Fruit fly (Drosophila melanogaster): ENCODE results near the gene SCCRO.

Gene SCCRO

DNA sequence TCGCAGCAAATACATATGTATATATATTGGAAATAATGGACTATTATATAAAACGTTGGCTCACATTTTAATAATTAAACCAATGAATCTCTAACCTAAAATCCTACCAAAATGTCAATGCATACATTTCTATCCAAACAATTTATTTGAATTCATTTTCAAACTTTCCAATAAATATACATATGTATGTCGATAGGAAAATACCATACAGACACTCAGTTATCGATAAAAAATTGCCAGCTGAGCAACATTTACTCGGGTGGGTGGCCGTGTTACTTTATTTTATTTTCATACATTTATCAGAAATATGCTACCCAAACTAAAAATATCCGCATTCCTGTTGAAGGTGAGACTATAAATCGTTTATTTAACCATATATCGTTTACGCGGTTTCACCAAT lies 13.1 kb downstream of the SCCRO start, which contains the start of gene Ufsp2:
Gene Ufsp2 (plus strand): TSS at position 214 of the 400 bp plus-strand sequence.
- TF ChIP-seq Hr96 (GFP tag; optimal IDR thresholded peaks at IDR 0.05) = no peak
- TF ChIP-seq ovo (GFP tag; optimal IDR thresholded peaks at IDR 0.05) = no peak
- no peak for TF ChIP-seq CG12768 (GFP tag; optimal IDR thresholded peaks at IDR 0.05)
- no peak for TF ChIP-seq CG1620 (GFP tag; optimal IDR thresholded peaks at IDR 0.05)
- TF ChIP-seq CG33017 (tag; optimal IDR thresholded peaks at IDR 0.05) = no peak
- TF ChIP-seq cnc (optimal IDR thresholded peaks at IDR 0.05) = no peak

DNA sequence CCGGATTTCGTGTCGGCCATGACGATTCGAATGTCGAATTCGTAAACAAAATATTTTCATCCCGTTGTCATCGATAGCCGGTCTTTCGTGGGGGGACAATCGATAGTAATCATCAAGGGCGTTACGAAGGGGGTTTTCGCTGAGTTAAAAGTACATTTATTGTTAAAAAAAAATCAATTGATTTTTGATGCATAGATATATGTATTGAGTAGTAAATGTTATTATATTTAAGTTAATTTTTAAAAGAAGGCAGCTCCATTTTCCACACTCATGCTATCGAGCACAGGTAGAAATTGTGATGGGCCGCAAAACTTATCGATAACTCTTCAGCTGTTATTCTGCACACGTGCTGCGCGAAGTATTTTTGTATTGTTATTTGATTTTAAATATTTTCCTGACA lies 17.3 kb downstream of the SCCRO start, which contains the start of the genes mrn and CG12301:
Gene mrn (minus strand): TSS at position 51 of the 400 bp plus-strand sequence.
Gene CG12301 (plus strand): TSS at position 314 of the 400 bp plus-strand sequence.
- no peak for TF ChIP-seq Hr96 (GFP tag; optimal IDR thresholded peaks at IDR 0.05)
- TF ChIP-seq Mnt (GFP tag; optimal IDR thresholded peaks at IDR 0.05) = peak; percentile 100
- no peak for TF ChIP-seq ovo (GFP tag; optimal IDR thresholded peaks at IDR 0.05)
- no peak for TF ChIP-seq CG5204 (GFP tag; optimal IDR thresholded peaks at IDR 0.05)
- no peak for TF ChIP-seq cnc (optimal IDR thresholded peaks at IDR 0.05)
- TF ChIP-seq tj (GFP tag; optimal IDR thresholded peaks at IDR 0.05) = peak; percentile 75
- peak; percentile 91 for TF ChIP-seq bab1 (GFP tag; optimal IDR thresholded peaks at IDR 0.05)
- peak; percentile 72 for TF ChIP-seq CG7045 (GFP tag; optimal IDR thresholded peaks at IDR 0.05)
- TF ChIP-seq CG14711 (tag; optimal IDR thresholded peaks at IDR 0.05) = peak; percentile 92
- peak; percentile 80 for TF ChIP-seq CG7101 (tag; optimal IDR thresholded peaks at IDR 0.05)
- TF ChIP-seq toe (GFP tag; optimal IDR thresholded peaks at IDR 0.05) = no peak
- TF ChIP-seq Clk (GFP tag; optimal IDR thresholded peaks at IDR 0.05) = peak; percentile 78
- TF ChIP-seq CG12768 (GFP tag; optimal IDR thresholded peaks at IDR 0.05) = peak; percentile 82
- peak; percentile 80 for TF ChIP-seq CG11617 (GFP tag; optimal IDR thresholded peaks at IDR 0.05)
- peak; percentile 69 for TF ChIP-seq pad (GFP tag; optimal IDR thresholded peaks at IDR 0.05)
- TF ChIP-seq Crg-1 (GFP tag; optimal IDR thresholded peaks at IDR 0.05) = peak; percentile 67
- TF ChIP-seq CG33017 (tag; optimal IDR thresholded peaks at IDR 0.05) = peak; percentile 62
- peak; percentile 42 for TF ChIP-seq cic (GFP tag; optimal IDR thresholded peaks at IDR 0.05)
- peak; percentile 88 for TF ChIP-seq CG1620 (GFP tag; optimal IDR thresholded peaks at IDR 0.05)
- TF ChIP-seq kay (GFP tag; ENCODE audit: borderline replicate concordance) = no peak

DNA sequence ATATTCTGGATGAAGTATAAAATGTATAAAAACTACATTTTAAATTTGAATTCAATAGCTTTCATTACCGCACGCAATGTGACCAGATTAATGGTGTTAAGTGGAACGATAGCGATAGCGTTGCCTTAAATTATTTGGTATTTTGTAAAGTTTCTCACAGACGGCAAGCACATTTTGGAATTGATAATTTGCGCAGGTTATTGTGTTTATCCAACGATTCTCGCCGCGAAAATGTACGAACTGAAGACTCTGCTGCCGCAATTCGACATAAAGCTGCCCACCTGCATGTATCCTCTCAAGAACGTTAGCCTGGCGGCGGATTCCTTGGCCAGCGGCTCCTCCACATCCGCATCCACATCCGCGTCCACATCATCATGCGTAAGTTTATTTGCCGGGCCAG lies 20.3 kb downstream of the SCCRO start, which contains the start of gene AIMP2:
Gene AIMP2 (plus strand): TSS at position 135 of the 400 bp plus-strand sequence.
- TF ChIP-seq CG11617 (GFP tag; optimal IDR thresholded peaks at IDR 0.05) (no peak), CG7045 (GFP tag; optimal IDR thresholded peaks at IDR 0.05) (no peak), cnc (optimal IDR thresholded peaks at IDR 0.05) (no peak), CG7101 (tag; optimal IDR thresholded peaks at IDR 0.05) (no peak), bab1 (GFP tag; optimal IDR thresholded peaks at IDR 0.05) (peak; percentile 37), Mnt (GFP tag; optimal IDR thresholded peaks at IDR 0.05) (peak; percentile 1)

DNA sequence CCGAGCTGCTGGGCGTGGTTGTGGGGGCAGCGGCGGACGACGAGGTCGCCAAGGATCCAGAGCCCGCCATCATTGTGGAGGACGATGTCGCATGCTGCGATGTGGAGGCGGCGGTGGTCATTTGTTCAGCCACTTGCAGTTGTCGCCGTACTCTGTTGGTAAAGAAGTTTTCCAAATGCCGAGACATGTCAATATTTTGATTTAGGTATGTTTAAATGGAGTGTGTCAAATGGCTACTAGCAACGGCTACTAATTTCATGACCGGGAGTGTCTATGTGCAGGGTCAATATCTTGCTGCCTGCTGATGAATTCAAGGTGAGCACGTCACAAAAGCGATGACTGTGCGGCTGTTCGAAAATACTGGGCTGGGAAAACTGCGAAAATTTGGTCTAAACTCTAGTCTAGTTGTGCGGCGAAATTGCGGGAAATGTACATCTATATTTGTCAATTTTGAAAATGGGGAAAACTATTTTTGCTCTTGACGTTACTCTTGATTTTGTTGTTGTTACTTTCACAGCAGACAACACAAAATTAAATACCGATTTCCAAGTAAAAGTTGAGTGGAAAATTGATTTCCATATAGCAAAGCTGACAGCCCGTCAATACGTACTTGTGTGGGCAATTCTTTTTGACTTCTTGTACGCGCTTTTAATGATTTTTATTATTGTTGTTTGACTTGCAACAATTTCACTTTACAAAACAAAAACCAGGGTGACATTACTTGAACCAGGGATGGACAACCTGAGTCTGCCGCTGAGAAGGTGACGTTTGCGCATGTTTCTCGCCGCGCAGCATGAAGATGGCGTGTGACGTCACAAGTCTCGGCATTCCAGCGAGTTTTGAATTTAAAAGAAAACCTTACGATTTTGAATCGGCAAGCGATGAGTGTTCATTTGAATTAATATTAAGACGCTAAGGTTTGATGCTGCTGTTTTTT lies 24.5 kb downstream of the SCCRO start, which contains the start of gene CG7656:
Gene CG7656 (minus strand): TSS at position 731 of the 937 bp plus-strand sequence.
- TF ChIP-seq pad (GFP tag; optimal IDR thresholded peaks at IDR 0.05) (no peak), CG1620 (GFP tag; optimal IDR thresholded peaks at IDR 0.05) (peak; percentile 72), Crg-1 (GFP tag; optimal IDR thresholded peaks at IDR 0.05) (peak; percentile 41), CG14711 (tag; optimal IDR thresholded peaks at IDR 0.05) (peak; percentile 43), kay (GFP tag; ENCODE audit: borderline replicate concordance) (no peak), CG7045 (GFP tag; optimal IDR thresholded peaks at IDR 0.05) (no peak), cnc (optimal IDR thresholded peaks at IDR 0.05) (no peak), CG7101 (tag; optimal IDR thresholded peaks at IDR 0.05) (peak; percentile 41), cic (GFP tag; optimal IDR thresholded peaks at IDR 0.05) (peak; percentile 61), tj (GFP tag; optimal IDR thresholded peaks at IDR 0.05) (peak; percentile 35), CG12768 (GFP tag; optimal IDR thresholded peaks at IDR 0.05) (peak; percentile 5), bab1 (GFP tag; optimal IDR thresholded peaks at IDR 0.05) (peak; percentile 53), Mnt (GFP tag; optimal IDR thresholded peaks at IDR 0.05) (peak; percentile 68), toe (GFP tag; optimal IDR thresholded peaks at IDR 0.05) (peak; percentile 82), CG11617 (GFP tag; optimal IDR thresholded peaks at IDR 0.05) (peak; percentile 17), Hr96 (GFP tag; optimal IDR thresholded peaks at IDR 0.05) (no peak), ovo (GFP tag; optimal IDR thresholded peaks at IDR 0.05) (no peak), CG5204 (GFP tag; optimal IDR thresholded peaks at IDR 0.05) (no peak), Clk (GFP tag; optimal IDR thresholded peaks at IDR 0.05) (no peak), CG33017 (tag; optimal IDR thresholded peaks at IDR 0.05) (no peak)

DNA sequence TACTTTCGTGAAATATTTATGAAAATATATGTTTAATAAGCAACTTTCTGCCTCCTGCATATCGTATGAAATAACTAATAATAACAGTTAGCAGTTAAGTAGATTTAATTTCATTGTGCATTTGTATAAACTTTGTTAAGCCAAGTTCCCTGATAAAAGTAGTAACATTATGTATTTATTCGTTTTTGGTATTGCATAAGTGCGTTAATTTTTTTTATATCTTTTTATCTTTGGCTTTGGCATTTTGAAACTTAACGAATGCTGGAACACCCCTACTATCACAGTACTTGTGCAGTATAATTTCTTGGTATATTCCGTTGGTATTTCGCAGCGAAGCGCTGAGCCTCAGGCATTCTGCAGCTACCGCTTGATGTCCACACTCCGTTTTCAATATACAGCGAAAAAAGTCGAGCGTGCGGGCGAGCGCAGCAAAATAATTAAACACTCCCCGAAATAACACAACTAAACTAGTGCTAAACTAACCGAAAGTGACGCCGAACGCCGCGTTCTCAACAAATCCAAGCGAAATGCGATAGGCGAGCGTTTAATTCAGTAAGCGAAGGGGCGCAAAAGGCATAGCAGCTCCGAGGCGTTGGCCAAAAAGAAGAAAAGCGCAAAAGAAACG lies 25.4 kb downstream of the SCCRO start, which contains the start of gene RhoGAP71E:
Gene RhoGAP71E (plus strand): TSS at position 347 of the 625 bp plus-strand sequence.
- no peak for TF ChIP-seq ovo (GFP tag; optimal IDR thresholded peaks at IDR 0.05)
- TF ChIP-seq CG7101 (tag; optimal IDR thresholded peaks at IDR 0.05) = peak; percentile 61
- TF ChIP-seq CG5204 (GFP tag; optimal IDR thresholded peaks at IDR 0.05) = no peak
- TF ChIP-seq Mnt (GFP tag; optimal IDR thresholded peaks at IDR 0.05) = peak; percentile 69
- TF ChIP-seq CG14711 (tag; optimal IDR thresholded peaks at IDR 0.05) = peak; percentile 31
- no peak for TF ChIP-seq CG7045 (GFP tag; optimal IDR thresholded peaks at IDR 0.05)
- peak; percentile 18 for TF ChIP-seq toe (GFP tag; optimal IDR thresholded peaks at IDR 0.05)
- no peak for TF ChIP-seq CG11617 (GFP tag; optimal IDR thresholded peaks at IDR 0.05)
- TF ChIP-seq cnc (optimal IDR thresholded peaks at IDR 0.05) = no peak
- TF ChIP-seq bab1 (GFP tag; optimal IDR thresholded peaks at IDR 0.05) = peak; percentile 74
- no peak for TF ChIP-seq tj (GFP tag; optimal IDR thresholded peaks at IDR 0.05)
- peak; percentile 16 for TF ChIP-seq Clk (GFP tag; optimal IDR thresholded peaks at IDR 0.05)
- peak; percentile 2 for TF ChIP-seq pad (GFP tag; optimal IDR thresholded peaks at IDR 0.05)
- TF ChIP-seq CG33017 (tag; optimal IDR thresholded peaks at IDR 0.05) = peak; percentile 54
- TF ChIP-seq kay (GFP tag; ENCODE audit: borderline replicate concordance) = peak; percentile 80
- peak; percentile 1 for TF ChIP-seq cic (GFP tag; optimal IDR thresholded peaks at IDR 0.05)
- TF ChIP-seq Crg-1 (GFP tag; optimal IDR thresholded peaks at IDR 0.05) = peak; percentile 62
- peak; percentile 41 for TF ChIP-seq CG1620 (GFP tag; optimal IDR thresholded peaks at IDR 0.05)
- TF ChIP-seq Hr96 (GFP tag; optimal IDR thresholded peaks at IDR 0.05) = no peak
- peak; percentile 41 for TF ChIP-seq CG12768 (GFP tag; optimal IDR thresholded peaks at IDR 0.05)

All from whole organism, adult.